Worm (Caenorhabditis elegans) whole organism, L1 larva: ENCODE results near the gene T02B11.4.

ENCODE experiments used
- C34B4.2 ChIP-seq: sonication (generic microtip); optimal IDR thresholded peaks from 2 replicates; lab custom pipeline; 2017; ENCODE audit warnings: mild to moderate bottlenecking, missing genetic modification characterization, missing compliant biosample characterization
- F16B12.6 ChIP-seq: fragments of 150-350 bp; optimal IDR thresholded peaks from 2 replicates; lab custom pipeline; 2014; ENCODE audit warnings: missing biosample characterization, missing genetic modification characterization
- alr-1 ChIP-seq: fragments of 200-800 bp; sonication (Bioruptor generic); optimal IDR thresholded peaks from 2 replicates; lab custom pipeline; 2018; ENCODE audit warnings: borderline replicate concordance, mild to moderate bottlenecking, missing genetic modification characterization, missing compliant biosample characterization
- blmp-1 ChIP-seq: fragments of 150-350 bp; optimal IDR thresholded peaks from 2 replicates; lab custom pipeline; 2014; ENCODE audit warnings: missing biosample characterization, missing genetic modification characterization
- ceh-82 ChIP-seq, 3 experiments: fragments of 150-350 bp in 1 of 3; sonication (generic microtip) in 2 of 3; optimal IDR thresholded peaks; 2 replicates each; lab custom pipeline; 2014 to 2017; ENCODE audit warnings: missing biosample characterization in 3 of 3, missing genetic modification characterization in 3 of 3
- ceh-90 ChIP-seq: sonication (generic microtip); optimal IDR thresholded peaks from 2 replicates; lab custom pipeline; 2016; ENCODE audit warnings: missing genetic modification characterization, missing compliant biosample characterization
- dsc-1 ChIP-seq: sonication (generic microtip); optimal IDR thresholded peaks from 2 replicates; lab custom pipeline; 2016; ENCODE audit warnings: mild to moderate bottlenecking, missing genetic modification characterization, missing compliant biosample characterization
- efl-3 ChIP-seq: fragments of 200-800 bp; sonication (Bioruptor generic); optimal IDR thresholded peaks from 2 replicates; lab custom pipeline; 2018; ENCODE audit warnings: mild to moderate bottlenecking, missing genetic modification characterization, missing compliant biosample characterization
- egl-13 ChIP-seq: sonication (generic microtip); optimal IDR thresholded peaks from 2 replicates; lab custom pipeline; 2016; ENCODE audit warnings: missing genotype, missing genetic modification reagents, missing genetic modification characterization, missing compliant biosample characterization
- ets-5 ChIP-seq: fragments of 200-800 bp; sonication (Bioruptor generic); IDR thresholded peaks from 2 replicates; pipeline ENCODE4 v1.3.6; 2022; ENCODE audit warnings: missing genetic modification characterization, missing compliant biosample characterization
- fkh-10 ChIP-seq: sonication (generic microtip); optimal IDR thresholded peaks from 2 replicates; lab custom pipeline; 2017; ENCODE audit warnings: missing biosample characterization, missing genetic modification reagents, missing genetic modification characterization
- fkh-4 ChIP-seq: sonication (generic microtip); optimal IDR thresholded peaks from 2 replicates; lab custom pipeline; 2016; ENCODE audit warnings: missing compliant biosample characterization, missing genetic modification characterization, borderline replicate concordance
- fkh-8 ChIP-seq: sonication (generic microtip); optimal IDR thresholded peaks from 2 replicates; lab custom pipeline; 2016; ENCODE audit warnings: mild to moderate bottlenecking, missing genetic modification characterization, missing compliant biosample characterization
- hpl-2 ChIP-seq: fragments of 150-350 bp; optimal IDR thresholded peaks from 2 replicates; lab custom pipeline; 2014; ENCODE audit warnings: missing biosample characterization, missing genetic modification reagents, missing genetic modification characterization
- isw-1 ChIP-seq: fragments of 200-800 bp; sonication (Bioruptor generic); IDR thresholded peaks from 2 replicates; pipeline ENCODE4 v1.3.6; 2022; ENCODE audit warnings: missing genetic modification characterization, missing compliant biosample characterization
- jun-1 ChIP-seq: fragments of 150-350 bp; optimal IDR thresholded peaks from 2 replicates; lab custom pipeline; 2014; ENCODE audit warnings: missing biosample characterization, missing genetic modification reagents, missing genetic modification characterization
- lin-14 ChIP-seq: fragments of 200-800 bp; sonication (Bioruptor generic); optimal IDR thresholded peaks from 2 replicates; lab custom pipeline; 2018; ENCODE audit warnings: mild to moderate bottlenecking, missing genetic modification characterization, moderate library complexity, missing compliant biosample characterization
- lin-35 ChIP-seq, 2 experiments: fragments of 150-350 bp; optimal IDR thresholded peaks; 2 replicates each; lab custom pipeline; 2014; ENCODE audit warnings: missing biosample characterization in 2 of 2, missing genetic modification characterization in 2 of 2, missing genetic modification reagents in 2 of 2
- lir-3 ChIP-seq: sonication (generic microtip); optimal IDR thresholded peaks from 2 replicates; lab custom pipeline; 2016; ENCODE audit warnings: mild to moderate bottlenecking, missing genetic modification characterization, moderate library complexity, missing compliant biosample characterization; ENCODE audit not compliant: poor library complexity
- lsy-2 ChIP-seq, 2 experiments: fragments of 150-350 bp; optimal IDR thresholded peaks; 2 replicates each; lab custom pipeline; 2014; ENCODE audit warnings: missing biosample characterization in 2 of 2, missing genetic modification characterization in 2 of 2
- mab-9 ChIP-seq: fragments of 200-800 bp; sonication (Bioruptor generic); IDR thresholded peaks from 2 replicates; pipeline ENCODE4 v1.3.6; 2022; ENCODE audit warnings: missing genetic modification reagents, missing genetic modification characterization, missing compliant biosample characterization
- mdl-1 ChIP-seq, 2 experiments: fragments of 150-350 bp; optimal IDR thresholded peaks; 2 replicates each; lab custom pipeline; 2014 to 2017; ENCODE audit warnings: missing biosample characterization in 2 of 2, missing genetic modification characterization in 2 of 2, inconsistent platforms in 1 of 2
- mep-1 ChIP-seq: fragments of 150-350 bp; optimal IDR thresholded peaks from 2 replicates; lab custom pipeline; 2014; ENCODE audit warnings: missing biosample characterization, missing genetic modification characterization
- nhr-237 ChIP-seq: fragments of 150-350 bp; optimal IDR thresholded peaks from 2 replicates; lab custom pipeline; 2014; ENCODE audit warnings: missing biosample characterization, missing genetic modification characterization
- nhr-28 ChIP-seq: fragments of 150-350 bp; optimal IDR thresholded peaks from 2 replicates; lab custom pipeline; 2014; ENCODE audit warnings: missing biosample characterization, missing genetic modification characterization
- nhr-77 ChIP-seq: fragments of 150-350 bp; optimal IDR thresholded peaks from 2 replicates; lab custom pipeline; 2014; ENCODE audit warnings: missing biosample characterization, missing genetic modification characterization
- pag-3 ChIP-seq: sonication (generic microtip); optimal IDR thresholded peaks from 2 replicates; lab custom pipeline; 2017; ENCODE audit warnings: missing genetic modification characterization, mild to moderate bottlenecking, missing compliant biosample characterization, antibody characterized with exemption, borderline replicate concordance; ENCODE audit not compliant: insufficient read depth
- pax-3 ChIP-seq: fragments of 200-800 bp; sonication (Bioruptor generic); optimal IDR thresholded peaks from 2 replicates; lab custom pipeline; 2018; ENCODE audit warnings: mild to moderate bottlenecking, missing genetic modification characterization, moderate library complexity, missing compliant biosample characterization
- rnt-1 ChIP-seq: sonication (generic microtip); optimal IDR thresholded peaks from 2 replicates; lab custom pipeline; 2016; ENCODE audit warnings: mild to moderate bottlenecking, missing genetic modification characterization, moderate library complexity, missing compliant biosample characterization
- skn-1 ChIP-seq: fragments of 150-350 bp; optimal IDR thresholded peaks from 2 replicates; lab custom pipeline; 2014; ENCODE audit warnings: missing biosample characterization, missing genetic modification characterization
- snpc-4 ChIP-seq: fragments of 150-350 bp; optimal IDR thresholded peaks from 2 replicates; lab custom pipeline; 2014; ENCODE audit warnings: missing biosample characterization, missing genetic modification characterization
- sox-4 ChIP-seq: sonication (generic microtip); optimal IDR thresholded peaks from 2 replicates; lab custom pipeline; 2016; ENCODE audit warnings: missing genetic modification characterization, missing compliant biosample characterization
- unc-30 ChIP-seq: sonication (generic microtip); optimal IDR thresholded peaks from 2 replicates; lab custom pipeline; 2017; ENCODE audit warnings: missing biosample characterization, missing genetic modification characterization
- unc-62 ChIP-seq: fragments of 150-350 bp; optimal IDR thresholded peaks from 2 replicates; lab custom pipeline; 2014; ENCODE audit warnings: missing biosample characterization, missing genetic modification reagents, missing genetic modification characterization
- unc-86 ChIP-seq: sonication (generic microtip); optimal IDR thresholded peaks from 2 replicates; lab custom pipeline; 2016; ENCODE audit warnings: missing genetic modification characterization, missing compliant biosample characterization
- unc-98 ChIP-seq: fragments of 200-800 bp; sonication (Bioruptor generic); IDR thresholded peaks from 2 replicates; pipeline ENCODE4 v1.3.6; 2022; ENCODE audit warnings: missing genetic modification characterization, missing compliant biosample characterization
- vab-15 ChIP-seq: sonication (generic microtip); optimal IDR thresholded peaks from 2 replicates; lab custom pipeline; 2017; ENCODE audit warnings: missing genotype, mild to moderate bottlenecking, missing genetic modification characterization, missing compliant biosample characterization
- zag-1 ChIP-seq: fragments of 150-350 bp; optimal IDR thresholded peaks from 2 replicates; lab custom pipeline; 2014; ENCODE audit warnings: missing biosample characterization, missing genetic modification characterization
- zip-4 ChIP-seq: fragments of 200-800 bp; sonication (Bioruptor generic); optimal IDR thresholded peaks from 2 replicates; lab custom pipeline; 2018; ENCODE audit warnings: mild to moderate bottlenecking, missing genetic modification characterization, moderate library complexity, missing compliant biosample characterization
- ztf-4 ChIP-seq: fragments of 150-350 bp; optimal IDR thresholded peaks from 2 replicates; lab custom pipeline; 2014; ENCODE audit warnings: missing biosample characterization, missing genetic modification characterization

T02B11.4 gene

DNA sequence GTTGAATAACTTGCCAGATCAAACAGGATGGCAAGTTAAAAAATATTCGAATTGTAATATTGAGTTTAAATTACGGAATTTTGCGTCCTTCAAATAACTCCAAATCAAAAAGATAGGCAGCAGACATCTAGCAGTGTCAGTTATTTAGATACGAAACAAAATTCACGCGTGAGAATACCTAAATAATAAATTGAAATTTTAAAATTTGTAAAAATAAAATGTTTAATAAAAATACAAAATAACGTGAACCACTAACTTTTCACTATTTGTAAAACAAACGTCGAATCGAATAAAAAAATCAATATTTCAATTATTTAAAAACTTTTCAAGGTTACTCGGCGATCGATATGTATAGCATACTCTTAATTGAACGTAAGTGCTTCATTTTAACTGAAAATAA, 5.0 kb upstream of the T02B11.4 start, which contains the start of gene T02B11.9:
T02B11.9 (plus strand) TSS at position 301 of the 400 bp plus-strand sequence.
- TF ChIP-seq unc-62 (GFP tag; lab: Kevin White, UChicago) (no peak), nhr-77 (tag; lab: Kevin White, UChicago) (no peak), isw-1 (GFP tag; lab: Robert Waterston, UW) (no peak), skn-1 (tag; lab: Kevin White, UChicago) (no peak), zag-1 (tag; lab: Kevin White, UChicago) (no peak), F16B12.6 (tag; lab: Kevin White, UChicago) (no peak), lin-14 (GFP tag; lab: Kevin White, UChicago) (no peak), ceh-90 (tag; lab: Kevin White, UChicago) (no peak), nhr-28 (tag; lab: Kevin White, UChicago) (no peak), mab-9 (GFP tag; lab: Robert Waterston, UW) (no peak), snpc-4 (tag; lab: Kevin White, UChicago) (no peak), vab-15 (tag; lab: Kevin White, UChicago) (no peak), hpl-2 (no peak), dsc-1 (tag; lab: Kevin White, UChicago) (no peak), alr-1 (tag; lab: Kevin White, UChicago) (no peak)

DNA sequence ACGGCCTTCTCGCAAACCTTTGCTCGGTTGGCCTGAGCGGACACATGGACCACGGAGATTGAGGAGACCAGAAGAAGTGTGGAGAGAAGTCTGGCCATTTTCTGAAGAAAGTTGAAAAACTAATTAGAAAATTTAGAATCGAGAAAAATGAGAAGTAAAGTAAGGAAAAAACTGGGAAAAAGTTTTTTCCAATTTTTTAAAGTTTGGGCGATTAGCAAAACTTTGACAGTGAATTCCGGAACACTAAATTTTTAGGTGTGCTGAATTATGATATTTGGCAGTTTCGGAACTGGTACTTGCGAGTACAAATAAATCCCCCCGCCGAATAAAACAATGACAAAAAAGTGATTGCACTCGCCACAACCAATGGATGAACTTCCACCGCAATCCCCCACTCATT, 4.2 kb downstream of the T02B11.4 start, which contains the start of gene T02B11.3:
T02B11.3 (minus strand) TSS at position 101 of the 400 bp plus-strand sequence.
- TF ChIP-seq pag-3 (tag; lab: Kevin White, UChicago) (no peak), unc-86 (tag; lab: Kevin White, UChicago) (no peak), C34B4.2 (tag; lab: Kevin White, UChicago) (no peak)

DNA sequence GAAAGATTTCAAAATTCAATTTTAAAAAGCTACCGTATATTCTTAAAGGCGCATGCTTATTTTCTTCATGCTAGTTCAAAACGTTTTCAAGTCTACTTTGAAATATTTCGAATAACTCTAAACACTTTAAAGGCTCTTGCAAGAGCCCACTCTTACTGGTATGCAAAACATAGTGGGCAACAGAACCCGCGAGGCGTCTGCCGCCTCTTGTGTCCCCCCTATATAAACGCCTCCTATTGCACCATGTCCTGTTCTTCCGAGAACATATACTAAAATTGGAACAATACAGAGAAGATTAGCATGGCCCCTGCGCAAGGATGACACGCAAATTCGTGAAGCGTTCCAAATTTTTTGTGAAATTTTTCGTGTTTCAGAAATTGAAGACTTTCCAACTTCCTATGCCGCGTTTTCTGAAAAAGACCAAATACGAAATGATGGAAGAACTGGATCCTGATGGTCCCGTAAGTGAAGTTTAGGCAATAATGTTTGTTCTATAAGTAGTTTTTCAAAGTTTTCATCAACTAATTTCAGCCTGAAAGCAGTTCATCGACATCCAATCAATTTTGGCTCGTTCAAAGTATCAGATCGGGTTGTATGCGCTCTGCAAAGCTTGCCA, 12.0 kb downstream of the T02B11.4 start:
- TF ChIP-seq nhr-28 (tag; lab: Kevin White, UChicago) (no peak), sox-4 (tag; lab: Kevin White, UChicago) (no peak), zip-4 (GFP tag; lab: Kevin White, UChicago) (no peak), snpc-4 (tag; lab: Kevin White, UChicago) (peak; percentile 91), ceh-90 (tag; lab: Kevin White, UChicago) (no peak)

ce11 chrV:856549-856948, 14.4 kb downstream of the T02B11.4 start, which contains the start of gene K09C6.2:
Gene K09C6.2 (plus strand): TSS chrV:856849.
- TF ChIP-seq lin-35 (GFP tag; optimal IDR thresholded peaks at IDR 0.05; lab: Kevin White, UChicago) (no peak), egl-13 (tag; lab: Kevin White, UChicago) (no peak), jun-1 (no peak), fkh-8 (tag; lab: Kevin White, UChicago) (no peak), ets-5 (GFP tag; lab: Robert Waterston, UW) (no peak), nhr-237 (tag; lab: Kevin White, UChicago) (no peak), lsy-2 (tag; optimal IDR thresholded peaks at IDR 0.05; lab: Kevin White, UChicago) (no peak)

DNA sequence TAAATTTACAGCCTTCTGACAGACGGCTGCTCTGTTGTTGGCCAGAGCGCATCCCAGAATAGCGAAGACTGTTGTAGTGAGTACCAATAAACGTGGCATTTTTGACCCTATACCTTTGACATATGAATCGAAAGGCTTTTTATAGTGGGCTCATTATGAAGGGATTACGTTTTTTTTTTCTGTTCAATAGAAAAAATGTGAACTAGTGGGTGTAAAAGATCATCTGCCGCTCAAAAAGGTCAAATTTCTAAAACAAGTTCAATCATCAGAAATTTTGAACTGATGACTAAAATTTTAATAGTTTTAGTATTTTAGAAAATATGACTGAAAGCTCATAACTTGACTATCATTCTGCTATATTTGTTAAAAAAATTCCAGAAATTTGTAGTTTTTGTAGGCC, 16.0 kb downstream of the T02B11.4 start, which contains the start of gene K09C6.9:
K09C6.9 (minus strand) TSS at position 101 of the 400 bp plus-strand sequence.
- no peak for TF ChIP-seq lir-3 (tag; lab: Kevin White, UChicago)
- TF ChIP-seq nhr-28 (tag; lab: Kevin White, UChicago) = no peak

ce11 chrV:852184-852583, 18.7 kb downstream of the T02B11.4 start, which contains the start of gene K09C6.3:
Gene K09C6.3 (plus strand): TSS chrV:852484.
- no peak for TF ChIP-seq ets-5 (GFP tag; lab: Robert Waterston, UW)
- no peak for TF ChIP-seq mep-1 (tag; lab: Kevin White, UChicago)
- TF ChIP-seq ztf-4 (tag; lab: Kevin White, UChicago) = no peak
- no peak for TF ChIP-seq nhr-237 (tag; lab: Kevin White, UChicago)
- no peak for TF ChIP-seq fkh-10
- TF ChIP-seq lin-14 (GFP tag; lab: Kevin White, UChicago) = no peak
- TF ChIP-seq nhr-77 (tag; lab: Kevin White, UChicago) = no peak
- no peak for TF ChIP-seq blmp-1 (tag; lab: Kevin White, UChicago)
- TF ChIP-seq efl-3 (GFP tag; lab: Kevin White, UChicago) = no peak
- TF ChIP-seq fkh-4 (tag; lab: Kevin White, UChicago) = no peak
- TF ChIP-seq mdl-1 (tag; optimal IDR thresholded peaks at IDR 0.05; lab: Kevin White, UChicago) = no peak
- TF ChIP-seq ceh-82 (tag; optimal IDR thresholded peaks at IDR 0.05; lab: Kevin White, UChicago) = no peak
- TF ChIP-seq rnt-1 (tag; lab: Kevin White, UChicago) = no peak
- no peak for TF ChIP-seq nhr-28 (tag; lab: Kevin White, UChicago)
- TF ChIP-seq unc-30 (tag; lab: Kevin White, UChicago) = no peak
- TF ChIP-seq pax-3 = no peak
- TF ChIP-seq lsy-2 (tag; optimal IDR thresholded peaks at IDR 0.05; lab: Kevin White, UChicago) = no peak
- no peak for TF ChIP-seq unc-98 (GFP tag; lab: Robert Waterston, UW)
- TF ChIP-seq, all 84 proteins: peak for 0
